Worm (Caenorhabditis elegans) whole organism, L2 larva: ENCODE data around the gene lig-4.

Experiments used
- C34F6.9 ChIP-seq: fragments of 150-350 bp; optimal IDR thresholded peaks from 2 replicates; lab custom pipeline; 2014; ENCODE audit warnings: missing biosample characterization, missing genetic modification characterization
- alr-1 ChIP-seq: fragments of 150-350 bp; optimal IDR thresholded peaks from 2 replicates; lab custom pipeline; 2014; ENCODE audit warnings: missing biosample characterization, missing genetic modification characterization
- fos-1 ChIP-seq: fragments of 150-350 bp; optimal IDR thresholded peaks from 2 replicates; lab custom pipeline; 2014; ENCODE audit warnings: missing biosample characterization, missing genetic modification characterization
- lin-13 ChIP-seq: fragments of 150-350 bp; optimal IDR thresholded peaks from 2 replicates; lab custom pipeline; 2014; ENCODE audit warnings: missing biosample characterization, missing genetic modification reagents, missing genetic modification characterization
- nhr-11 ChIP-seq: fragments of 150-350 bp; optimal IDR thresholded peaks from 2 replicates; lab custom pipeline; 2014; ENCODE audit warnings: missing biosample characterization, missing genetic modification characterization
- nhr-77 ChIP-seq: fragments of 150-350 bp; optimal IDR thresholded peaks from 2 replicates; lab custom pipeline; 2014; ENCODE audit warnings: missing biosample characterization, missing genetic modification characterization
- peb-1 ChIP-seq: fragments of 150-350 bp; optimal IDR thresholded peaks from 2 replicates; lab custom pipeline; 2014; ENCODE audit warnings: missing biosample characterization, missing genetic modification characterization
- snpc-4 ChIP-seq: fragments of 150-350 bp; optimal IDR thresholded peaks from 2 replicates; lab custom pipeline; 2014; ENCODE audit warnings: missing biosample characterization, missing genetic modification characterization
- unc-55 ChIP-seq: fragments of 150-350 bp; sonication (generic microtip); optimal IDR thresholded peaks from 3 replicates; lab custom pipeline; 2014; ENCODE audit warnings: missing biosample characterization, missing genetic modification reagents, missing genetic modification characterization

DNA sequence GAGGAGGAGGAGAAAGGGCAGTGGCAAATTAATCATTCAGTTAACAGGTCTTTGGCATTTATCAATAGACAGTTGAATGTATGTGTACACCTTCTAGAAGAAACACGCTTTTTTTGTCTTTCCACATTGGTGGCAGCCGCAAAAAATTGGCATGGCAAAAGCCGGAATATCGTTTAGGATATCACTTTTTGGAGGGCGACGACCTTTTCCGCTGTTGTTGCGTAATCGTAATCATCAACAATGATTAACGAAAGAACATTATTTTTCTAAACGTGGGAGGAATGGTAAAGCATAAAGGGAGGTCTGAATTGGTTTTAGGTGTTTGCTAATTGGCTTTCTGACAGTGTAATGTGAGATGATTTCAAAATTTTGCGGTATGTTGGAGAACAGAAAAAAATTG lies 29.3 kb upstream of the lig-4 start:
- TF ChIP-seq nhr-11 (no peak), nhr-77 (tag; lab: Kevin White, UChicago) (no peak), lin-13 (GFP tag; lab: Kevin White, UChicago) (no peak), fos-1 (tag; lab: Kevin White, UChicago) (no peak), alr-1 (tag; lab: Kevin White, UChicago) (no peak), unc-55 (no peak), snpc-4 (tag; lab: Kevin White, UChicago) (no peak), C34F6.9 (tag; lab: Kevin White, UChicago) (no peak), peb-1 (tag; lab: Kevin White, UChicago) (no peak)
